Fruit fly (Drosophila melanogaster): Measurements from ENCODE around the gene RhoGEF64C.
A peak's percentile ranks its signal among the peaks of the same experiment; 100 is the strongest.

Gene RhoGEF64C

dm6 chr3L:4698032-4698431 lies 5.4 kb downstream of the RhoGEF64C start (continued):
- TF ChIP-seq bowl (GFP tag; IDR thresholded peaks at IDR 0.05), result peak; percentile 80
- TF ChIP-seq cas (GFP tag; IDR thresholded peaks at IDR 0.05), result peak; percentile 58; the same call in 1 of the 2 replicates
- peak; percentile 64 for TF ChIP-seq CG31365 (tag; optimal IDR thresholded peaks at IDR 0.05)
- TF ChIP-seq CG8388 (GFP tag; optimal IDR thresholded peaks at IDR 0.05), result peak; percentile 74
- TF ChIP-seq so (GFP tag; IDR thresholded peaks at IDR 0.05), result peak; percentile 89
- peak; percentile 88 for TF ChIP-seq ranshi (GFP tag; IDR thresholded peaks at IDR 0.05)
- TF ChIP-seq CG4282 (GFP tag; optimal IDR thresholded peaks at IDR 0.05), result peak; percentile 47
- TF ChIP-seq CG10979 (tag; optimal IDR thresholded peaks at IDR 0.05), result peak; percentile 78
- no peak for TF ChIP-seq amos (GFP tag; IDR thresholded peaks at IDR 0.05; ENCODE audit: partially characterized antibody)
- no peak for TF ChIP-seq ash1 (GFP tag; optimal IDR thresholded peaks at IDR 0.05)
- peak; percentile 3 for TF ChIP-seq Ets97D (GFP tag; optimal IDR thresholded peaks at IDR 0.05)
- TF ChIP-seq CG14441 (GFP tag; IDR thresholded peaks at IDR 0.05), result peak; percentile 88
- peak; percentile 80 for TF ChIP-seq CG1647 (GFP tag; optimal IDR thresholded peaks at IDR 0.05)
- TF ChIP-seq sug (tag; optimal IDR thresholded peaks at IDR 0.05), result peak; percentile 72
- 0 out of 2 replicates have a peak, but pooled peaks have one; percentile 19 for TF ChIP-seq Dref (GFP tag; IDR thresholded peaks at IDR 0.05)
- no peak for TF ChIP-seq CG42726 (GFP tag; IDR thresholded peaks at IDR 0.05; ENCODE audit: partially characterized antibody)
- TF ChIP-seq lola (GFP tag; optimal IDR thresholded peaks at IDR 0.05), result peak in 1 of 3 experiments; percentile 64
- TF ChIP-seq eyg (GFP tag; optimal IDR thresholded peaks at IDR 0.05), result peak; percentile 65
- TF ChIP-seq CG10543 (GFP tag; optimal IDR thresholded peaks at IDR 0.05), result no peak
- TF ChIP-seq CG2889 (GFP tag; IDR thresholded peaks at IDR 0.05), result peak; percentile 73; the same call in 2 of the 3 replicates
- TF ChIP-seq CG34376 (GFP tag; optimal IDR thresholded peaks at IDR 0.05), result peak; percentile 38
- TF ChIP-seq pfk (GFP tag; optimal IDR thresholded peaks at IDR 0.05), result no peak
- TF ChIP-seq BEAF-32 (GFP tag; optimal IDR thresholded peaks at IDR 0.05), result no peak
- TF ChIP-seq Mrtf (GFP tag; IDR thresholded peaks at IDR 0.05), result peak; percentile 83
- peak; percentile 79 for TF ChIP-seq HLH54F (GFP tag; optimal IDR thresholded peaks at IDR 0.05)
- peak; percentile 69 for TF ChIP-seq Ravus (GFP tag; IDR thresholded peaks at IDR 0.05)
- peak; percentile 56 for TF ChIP-seq gsb-n (tag; optimal IDR thresholded peaks at IDR 0.05)
- TF ChIP-seq CG4854 (GFP tag; optimal IDR thresholded peaks at IDR 0.05), result peak; percentile 74
- TF ChIP-seq CG4328 (GFP tag; optimal IDR thresholded peaks at IDR 0.05), result peak; percentile 48
- peak; percentile 79 for TF ChIP-seq zfh2 (GFP tag; optimal IDR thresholded peaks at IDR 0.05)
- peak; percentile 88 for TF ChIP-seq gem (tag; optimal IDR thresholded peaks at IDR 0.05)
- peak; percentile 88 for TF ChIP-seq NFAT (GFP tag; IDR thresholded peaks at IDR 0.05)
- TF ChIP-seq pan (optimal IDR thresholded peaks at IDR 0.05), result no peak
- TF ChIP-seq pan (GFP tag; optimal IDR thresholded peaks at IDR 0.05 in 1 of 2, IDR thresholded peaks at IDR 0.05 in 1 of 2), result peak in 1 of 2 experiments; percentile 87
- no peak for TF ChIP-seq Hr39 (optimal IDR thresholded peaks at IDR 0.05)
- TF ChIP-seq Sry-β (GFP tag; optimal IDR thresholded peaks at IDR 0.05), result no peak
- peak; percentile 72 for TF ChIP-seq danr (GFP tag; IDR thresholded peaks at IDR 0.05)
- TF ChIP-seq zen2 (GFP tag; IDR thresholded peaks at IDR 0.05; ENCODE audit: partially characterized antibody), result no peak
- TF ChIP-seq Hmr (GFP tag; optimal IDR thresholded peaks at IDR 0.05), result peak; percentile 72
- peak; percentile 87 for TF ChIP-seq Oaz (GFP tag; IDR thresholded peaks at IDR 0.05)
- TF ChIP-seq ttk (GFP tag; IDR thresholded peaks at IDR 0.05), result peak; percentile 79
- TF ChIP-seq CG9215 (GFP tag; IDR thresholded peaks at IDR 0.05), result peak; percentile 68
- 0 out of 2 replicates have a peak, but pooled peaks have one; percentile 48 for TF ChIP-seq CkIIα-i1 (GFP tag; IDR thresholded peaks at IDR 0.05)
- peak; percentile 19 for TF ChIP-seq lbe (GFP tag; optimal IDR thresholded peaks at IDR 0.05)
- peak; percentile 66 for TF ChIP-seq CG15601 (tag; optimal IDR thresholded peaks at IDR 0.05)
- peak; percentile 86 for TF ChIP-seq CG7786 (GFP tag; optimal IDR thresholded peaks at IDR 0.05)
- peak; percentile 67 for TF ChIP-seq Max (GFP tag; optimal IDR thresholded peaks at IDR 0.05)
- TF ChIP-seq Taf1 (GFP tag; IDR thresholded peaks at IDR 0.05), result 0 out of 2 replicates have a peak, but pooled peaks have one; percentile 43
- TF ChIP-seq caup (GFP tag; optimal IDR thresholded peaks at IDR 0.05; ENCODE audit: severe bottlenecking), result peak; percentile 83
- TF ChIP-seq Dbx (GFP tag; IDR thresholded peaks at IDR 0.05), result peak; percentile 88
- TF ChIP-seq mam (GFP tag; optimal IDR thresholded peaks at IDR 0.05), result peak; percentile 61
